Fruit fly (Drosophila melanogaster) whole organism, embryonic: ENCODE measurements around the gene AP-2alpha.

Experiments
- Adf1 ChIP-seq: fragments of 200-800 bp; sonication (Bioruptor generic); IDR thresholded peaks from 2 replicates; pipeline ENCODE4 v1.3.6; 2022; ENCODE audit warnings: missing biosample characterization, missing genetic modification characterization
- Bgb ChIP-seq: fragments of 200-800 bp; sonication (Bioruptor generic); IDR thresholded peaks from 2 replicates; pipeline ENCODE4 v1.3.6; 2022; ENCODE audit warnings: missing biosample characterization, missing genetic modification characterization; ENCODE audit not compliant: partially characterized antibody
- CG10321 ChIP-seq: fragments of 200-800 bp; sonication (Bioruptor generic); IDR thresholded peaks from 2 replicates; pipeline ENCODE4 v1.3.6; 2022; ENCODE audit warnings: missing biosample characterization, missing genetic modification characterization
- CG10543 ChIP-seq: fragments of 200-800 bp; sonication (Bioruptor generic); optimal IDR thresholded peaks from 3 replicates; lab custom pipeline; 2017; ENCODE audit warnings: missing biosample characterization, mild to moderate bottlenecking, missing genetic modification characterization, moderate library complexity
- CG11504 ChIP-seq: fragments of 200-800 bp; sonication (Bioruptor generic); optimal IDR thresholded peaks from 3 replicates; lab custom pipeline; 2019; ENCODE audit warnings: missing biosample characterization, mild to moderate bottlenecking, missing genetic modification characterization, moderate library complexity
- CG13287 ChIP-seq: fragments of 200-800 bp; sonication (Bioruptor generic); IDR thresholded peaks from 2 replicates; pipeline ENCODE4 v1.3.6; 2022; ENCODE audit warnings: missing biosample characterization, missing genetic modification characterization; ENCODE audit not compliant: partially characterized antibody
- CG14441 ChIP-seq: fragments of 200-800 bp; sonication (Bioruptor generic); IDR thresholded peaks from 2 replicates; pipeline ENCODE4 v1.3.6; 2022; ENCODE audit warnings: missing biosample characterization, missing genetic modification characterization
- CG1602 ChIP-seq: fragments of 200-800 bp; sonication (Bioruptor generic); optimal IDR thresholded peaks from 3 replicates; lab custom pipeline; 2016; ENCODE audit warnings: missing biosample characterization, missing genetic modification characterization
- CG18011 ChIP-seq: fragments of 200-800 bp; sonication (Bioruptor generic); optimal IDR thresholded peaks from 2 replicates; lab custom pipeline; 2017; ENCODE audit warnings: missing biosample characterization, missing genetic modification characterization, mild to moderate bottlenecking, moderate library complexity, missing genotype
- CG31224 ChIP-seq: fragments of 200-800 bp; sonication (Bioruptor generic); IDR thresholded peaks from 2 replicates; pipeline ENCODE4 v1.3.6; 2022; ENCODE audit warnings: missing biosample characterization, missing genetic modification characterization
- CG34224 ChIP-seq: fragments of 200-800 bp; sonication (Bioruptor generic); IDR thresholded peaks from 3 replicates; pipeline ENCODE4 v1.3.6; 2022; ENCODE audit warnings: missing biosample characterization, missing genetic modification characterization; ENCODE audit not compliant: partially characterized antibody
- CG4328 ChIP-seq: fragments of 200-800 bp; sonication (Bioruptor generic); optimal IDR thresholded peaks from 3 replicates; lab custom pipeline; 2017; ENCODE audit warnings: missing biosample characterization, missing genetic modification reagents, missing genetic modification characterization
- CG6175 ChIP-seq: fragments of 200-800 bp; sonication (Bioruptor generic); IDR thresholded peaks from 3 replicates; pipeline ENCODE4 v1.3.6; 2022; ENCODE audit warnings: missing biosample characterization, missing genetic modification characterization
- CG7963 ChIP-seq: fragments of 200-800 bp; sonication (Bioruptor generic); IDR thresholded peaks from 3 replicates; pipeline ENCODE4 v1.3.6; 2022; ENCODE audit warnings: missing biosample characterization, missing genetic modification characterization; ENCODE audit not compliant: partially characterized antibody
- Deaf1 ChIP-seq: fragments of 200-800 bp; optimal IDR thresholded peaks from 3 replicates; lab custom pipeline; 2019; ENCODE audit warnings: missing biosample characterization, mild to moderate bottlenecking, missing genetic modification characterization, moderate library complexity
- Dll ChIP-seq: fragments of 200-800 bp; sonication (Bioruptor generic); IDR thresholded peaks from 4 replicates; pipeline ENCODE4 v1.3.6; 2022; ENCODE audit warnings: missing biosample characterization, missing genetic modification characterization; ENCODE audit not compliant: partially characterized antibody
- HLH4C ChIP-seq: fragments of 200-800 bp; sonication (Bioruptor generic); IDR thresholded peaks from 3 replicates; pipeline ENCODE4 v1.3.6; 2022; ENCODE audit warnings: missing biosample characterization, missing genetic modification characterization; ENCODE audit not compliant: partially characterized antibody
- Hr78 ChIP-seq, 2 experiments: fragments of 200-800 bp in 1 of 2; fragments of >200 bp in 1 of 2; sonication (Bioruptor generic) in 1 of 2; optimal IDR thresholded peaks; 2 replicates each; lab custom pipeline; 2017 to 2019; ENCODE audit warnings: missing biosample characterization in 2 of 2, missing genetic modification characterization in 2 of 2, mild to moderate bottlenecking in 1 of 2, moderate library complexity in 1 of 2
- Jarid2 ChIP-seq: fragments of 200-800 bp; sonication (Bioruptor generic); optimal IDR thresholded peaks from 3 replicates; lab custom pipeline; 2017; ENCODE audit warnings: mild to moderate bottlenecking, missing biosample characterization, missing genetic modification reagents, missing genetic modification characterization
- Kr ChIP-seq: fragments of 200-800 bp; sonication (Bioruptor generic); optimal IDR thresholded peaks from 2 replicates; lab custom pipeline; 2017; ENCODE audit warnings: missing biosample characterization, mild to moderate bottlenecking, missing genetic modification characterization
- MBD-R2 ChIP-seq: fragments of 200-800 bp; sonication (Bioruptor generic); IDR thresholded peaks from 2 replicates; pipeline ENCODE4 v1.3.6; 2022; ENCODE audit warnings: missing biosample characterization, missing genetic modification characterization
- Mrtf ChIP-seq: fragments of 200-800 bp; sonication (Bioruptor generic); IDR thresholded peaks from 3 replicates; pipeline ENCODE4 v1.3.6; 2022; ENCODE audit warnings: missing biosample characterization, missing genetic modification characterization
- NFAT ChIP-seq: fragments of 200-800 bp; sonication (Bioruptor generic); IDR thresholded peaks from 2 replicates; pipeline ENCODE4 v1.3.6; 2022; ENCODE audit warnings: missing biosample characterization, missing genetic modification characterization
- Nf-YA ChIP-seq: fragments of 200-800 bp; sonication (Bioruptor generic); IDR thresholded peaks from 2 replicates; pipeline ENCODE4 v1.3.6; 2022; ENCODE audit warnings: missing biosample characterization, missing genetic modification characterization
- Nf-YB ChIP-seq: fragments of 200-800 bp; sonication (Bioruptor generic); optimal IDR thresholded peaks from 3 replicates; lab custom pipeline; 2019; ENCODE audit warnings: missing biosample characterization, mild to moderate bottlenecking, missing genetic modification characterization, moderate library complexity
- Nf-YC ChIP-seq: fragments of 200-800 bp; optimal IDR thresholded peaks from 3 replicates; lab custom pipeline; 2019; ENCODE audit warnings: missing biosample characterization, mild to moderate bottlenecking, missing genetic modification characterization, moderate library complexity
- Ravus ChIP-seq: fragments of 200-800 bp; sonication (Bioruptor generic); IDR thresholded peaks from 2 replicates; pipeline ENCODE4 v1.3.6; 2022; ENCODE audit warnings: missing biosample characterization, missing genetic modification characterization
- Scr ChIP-seq: fragments of 200-800 bp; sonication (Bioruptor generic); IDR thresholded peaks from 2 replicates; pipeline ENCODE4 v1.3.6; 2022; ENCODE audit warnings: missing biosample characterization, missing genetic modification characterization; ENCODE audit not compliant: partially characterized antibody
- abd-A ChIP-seq: fragments of 200-800 bp; sonication (Bioruptor generic); optimal IDR thresholded peaks from 3 replicates; lab custom pipeline; 2019; ENCODE audit warnings: missing biosample characterization, mild to moderate bottlenecking, missing genetic modification characterization, moderate library complexity
- ac ChIP-seq: fragments of 200-800 bp; sonication (Bioruptor generic); optimal IDR thresholded peaks from 3 replicates; lab custom pipeline; 2017; ENCODE audit warnings: missing biosample characterization, mild to moderate bottlenecking, missing genetic modification characterization
- ash1 ChIP-seq: fragments of 200-800 bp; sonication (Bioruptor generic); optimal IDR thresholded peaks from 2 replicates; lab custom pipeline; 2018; ENCODE audit warnings: missing biosample characterization, mild to moderate bottlenecking, missing genetic modification characterization
- cg ChIP-seq: fragments of 200-800 bp; sonication (Bioruptor generic); optimal IDR thresholded peaks from 3 replicates; lab custom pipeline; 2019; ENCODE audit warnings: missing biosample characterization, mild to moderate bottlenecking, missing genetic modification characterization, moderate library complexity
- chinmo ChIP-seq: fragments of 200-800 bp; sonication (Bioruptor generic); IDR thresholded peaks from 4 replicates; pipeline ENCODE4 v1.3.6; 2022; ENCODE audit warnings: missing biosample characterization, missing genetic modification characterization; ENCODE audit not compliant: partially characterized antibody
- ci ChIP-seq: fragments of 200-800 bp; sonication (Bioruptor generic); IDR thresholded peaks from 3 replicates; pipeline ENCODE4 v1.3.6; 2022; ENCODE audit warnings: missing biosample characterization, missing genetic modification characterization
- da ChIP-seq: fragments of 200-800 bp; sonication (Bioruptor generic); optimal IDR thresholded peaks from 2 replicates; lab custom pipeline; 2016; ENCODE audit warnings: missing biosample characterization, missing genetic modification characterization
- ftz-f1 ChIP-seq: fragments of 200-800 bp; sonication (Bioruptor generic); optimal IDR thresholded peaks from 2 replicates; lab custom pipeline; 2016; ENCODE audit warnings: missing biosample characterization, missing genetic modification characterization
- grn ChIP-seq: fragments of 200-800 bp; sonication (Bioruptor generic); optimal IDR thresholded peaks from 3 replicates; lab custom pipeline; 2017; ENCODE audit warnings: missing biosample characterization, missing genetic modification characterization
- ken ChIP-seq: fragments of 200-800 bp; sonication (Bioruptor generic); IDR thresholded peaks from 3 replicates; pipeline ENCODE4 v1.3.6; 2022; ENCODE audit warnings: missing biosample characterization, missing genetic modification characterization
- klu ChIP-seq: fragments of 200-800 bp; sonication (Bioruptor generic); IDR thresholded peaks from 2 replicates; pipeline ENCODE4 v1.3.6; 2022; ENCODE audit warnings: missing biosample characterization, missing genetic modification characterization
- kni ChIP-seq: fragments of 200-800 bp; sonication (Bioruptor generic); optimal IDR thresholded peaks from 3 replicates; lab custom pipeline; 2017; ENCODE audit warnings: mild to moderate bottlenecking, missing biosample characterization, missing genetic modification reagents, missing genetic modification characterization
- oc ChIP-seq: fragments of 200-800 bp; sonication (Bioruptor generic); optimal IDR thresholded peaks from 2 replicates; lab custom pipeline; 2018; ENCODE audit warnings: missing biosample characterization, mild to moderate bottlenecking, missing genetic modification characterization, moderate library complexity
- onecut ChIP-seq: fragments of 200-800 bp; sonication (Bioruptor generic); IDR thresholded peaks from 2 replicates; pipeline ENCODE4 v1.3.6; 2022; ENCODE audit warnings: missing biosample characterization, missing genetic modification characterization
- pan ChIP-seq, 4 experiments: fragments of >200 bp in 3 of 4; fragments of 200-800 bp in 1 of 4; sonication (Bioruptor generic) in 1 of 4; optimal IDR thresholded peaks in 3 of 4; IDR thresholded peaks in 1 of 4; 2 replicates each; pipeline versions ENCODE4 v1.3.6 to Lab custom; 2017 to 2022; ENCODE audit warnings: missing biosample characterization in 2 of 4, missing genetic modification characterization in 2 of 4, mixed read lengths in 1 of 4
- row ChIP-seq: fragments of 200-800 bp; sonication (Bioruptor generic); IDR thresholded peaks from 3 replicates; pipeline ENCODE4 v1.3.6; 2022; ENCODE audit warnings: missing biosample characterization, missing genetic modification characterization
- sd ChIP-seq: fragments of 200-800 bp; sonication (Bioruptor generic); optimal IDR thresholded peaks from 3 replicates; lab custom pipeline; 2018; ENCODE audit warnings: missing biosample characterization, mild to moderate bottlenecking, missing genetic modification characterization, moderate library complexity
- sqz ChIP-seq: fragments of 200-800 bp; sonication (Bioruptor generic); optimal IDR thresholded peaks from 3 replicates; lab custom pipeline; 2018; ENCODE audit warnings: missing biosample characterization, mild to moderate bottlenecking, missing genetic modification characterization
- sug ChIP-seq: fragments of 200-800 bp; optimal IDR thresholded peaks from 2 replicates; lab custom pipeline; 2019; ENCODE audit warnings: missing biosample characterization, mild to moderate bottlenecking, missing genetic modification characterization, moderate library complexity
- vvl ChIP-seq: fragments of 200-800 bp; sonication (Bioruptor generic); IDR thresholded peaks from 2 replicates; pipeline ENCODE4 v1.3.6; 2022; ENCODE audit warnings: missing biosample characterization, missing genetic modification characterization

The AP-2alpha gene

DNA sequence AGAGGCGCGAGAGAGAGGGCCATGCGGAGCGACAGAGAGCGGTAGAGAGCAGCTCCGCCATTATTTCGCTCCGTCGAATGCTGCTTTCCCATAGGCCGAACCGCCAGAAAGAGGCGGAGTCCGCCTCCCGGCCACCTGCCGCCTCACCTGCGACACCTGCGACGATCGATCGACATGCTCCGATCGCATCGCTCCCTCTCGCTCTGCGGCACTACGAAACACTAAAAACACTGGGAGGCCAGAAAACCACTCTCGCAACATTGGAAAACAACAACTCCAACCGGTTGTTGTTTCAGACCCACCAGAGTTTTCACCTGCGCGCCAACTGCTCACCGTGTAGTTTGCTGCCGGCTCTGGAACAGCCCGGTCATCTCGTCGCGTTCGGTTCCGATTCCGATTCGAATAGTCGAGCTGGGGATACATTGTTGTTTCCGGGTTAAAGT is 36.8 kb downstream of the AP-2alpha start, which contains the start of gene al (continued):
- TF ChIP-seq ac (GFP tag; lab: Kevin White, UChicago) (peak; percentile 96), row (0 out of 3 replicates have a peak, but pooled peaks have one; percentile 14), Scr (0 out of 2 replicates have a peak, but pooled peaks have one; percentile 21), cg (peak; percentile 48), sd (tag; lab: Kevin White, UChicago) (peak; percentile 13), ken (GFP tag; lab: Robert Waterston, UW) (no peak), CG11504 (tag; lab: Kevin White, UChicago) (peak; percentile 34), CG6175 (GFP tag; lab: Robert Waterston, UW) (peak; percentile 35; the same call in 1 of the 3 replicates), Ravus (GFP tag; lab: Robert Waterston, UW) (no peak), ftz-f1 (GFP tag; lab: Kevin White, UChicago) (peak; percentile 1), Mrtf (GFP tag; lab: Robert Waterston, UW) (no peak), Nf-YB (GFP tag; lab: Kevin White, UChicago) (peak; percentile 98), abd-A (tag; lab: Kevin White, UChicago) (peak; percentile 48), Kr (no peak), CG4328 (no peak), CG7963 (GFP tag; lab: Robert Waterston, UW) (no peak), Hr78 (GFP tag; optimal IDR thresholded peaks at IDR 0.05; lab: Kevin White, UChicago) (peak in 1 of 2 experiments; percentile 12), sug (peak; percentile 50), sqz (GFP tag; lab: Kevin White, UChicago) (no peak), pan (optimal IDR thresholded peaks at IDR 0.05; lab: Kevin White, UChicago) (no peak), pan (GFP tag; optimal IDR thresholded peaks at IDR 0.05 in 1 of 2, IDR thresholded peaks at IDR 0.05 in 1 of 2) (peak in 1 of 2 experiments; percentile 12), CG31224 (GFP tag; lab: Robert Waterston, UW) (peak; percentile 94), klu (GFP tag; lab: Robert Waterston, UW) (no peak), CG13287 (GFP tag; lab: Robert Waterston, UW) (peak; percentile 20; the same call in 1 of the 2 replicates), kni (GFP tag; lab: Kevin White, UChicago) (peak; percentile 73), CG10543 (GFP tag; lab: Kevin White, UChicago) (peak; percentile 49), ash1 (GFP tag; lab: Kevin White, UChicago) (peak; percentile 16), chinmo (GFP tag; lab: Robert Waterston, UW) (peak; percentile 76; the same call in 1 of the 4 replicates), MBD-R2 (GFP tag; lab: Robert Waterston, UW) (peak; percentile 7; the same call in 1 of the 2 replicates), CG1602 (no peak), Adf1 (GFP tag; lab: Robert Waterston, UW) (peak; percentile 35; the same call in 1 of the 2 replicates), CG14441 (GFP tag; lab: Robert Waterston, UW) (0 out of 2 replicates have a peak, but pooled peaks have one; percentile 28), vvl (peak; percentile 49), HLH4C (GFP tag; lab: Robert Waterston, UW) (0 out of 3 replicates have a peak, but pooled peaks have one; percentile 20), Deaf1 (tag; lab: Kevin White, UChicago) (peak; percentile 50), Nf-YA (GFP tag; lab: Robert Waterston, UW) (peak; percentile 87), CG18011 (GFP tag; lab: Kevin White, UChicago) (peak; percentile 90), Jarid2 (GFP tag; lab: Kevin White, UChicago) (peak; percentile 69), Nf-YC (peak; percentile 99), da (GFP tag; lab: Kevin White, UChicago) (peak; percentile 17), Dll (no peak; the same call in 3 of the 4 replicates), CG10321 (GFP tag; lab: Robert Waterston, UW) (peak; percentile 77), CG34224 (GFP tag; lab: Robert Waterston, UW) (peak; percentile 46; the same call in 1 of the 3 replicates), ci (GFP tag; lab: Robert Waterston, UW) (peak; percentile 69; the same call in 2 of the 3 replicates), NFAT (0 out of 2 replicates have a peak, but pooled peaks have one; percentile 3), Bgb (GFP tag; lab: Robert Waterston, UW) (peak; percentile 6; the same call in 1 of the 2 replicates), grn (GFP tag; lab: Kevin White, UChicago) (peak; percentile 61), oc (tag; lab: Kevin White, UChicago) (peak; percentile 18), onecut (GFP tag; lab: Robert Waterston, UW) (peak; percentile 82)
